Fruit fly (Drosophila melanogaster) whole organism, embryonic: ENCODE results near the gene Enoph.
A peak's percentile ranks its signal among the peaks of the same experiment; 100 is the strongest.

ENCODE experiments used
- ATbp ChIP-seq: fragments of 200-800 bp; sonication (Bioruptor generic); optimal IDR thresholded peaks from 2 replicates; lab custom pipeline; 2017; ENCODE audit warnings: missing biosample characterization, mild to moderate bottlenecking, missing genetic modification characterization, missing genetic modification reagents
- Ada2b ChIP-seq: fragments of 200-800 bp; sonication (Bioruptor generic); IDR thresholded peaks from 2 replicates; pipeline ENCODE4 v1.3.6; 2022; ENCODE audit warnings: missing biosample characterization, missing genetic modification characterization
- BEAF-32 ChIP-seq: fragments of 200-800 bp; sonication (Bioruptor generic); optimal IDR thresholded peaks from 3 replicates; lab custom pipeline; 2017; ENCODE audit warnings: missing biosample characterization, missing genetic modification characterization, mild to moderate bottlenecking, moderate library complexity, missing genetic modification reagents
- Blimp-1 ChIP-seq: fragments of 200-800 bp; sonication (Bioruptor generic); optimal IDR thresholded peaks from 3 replicates; lab custom pipeline; 2018; ENCODE audit warnings: missing biosample characterization, missing genetic modification characterization, mild to moderate bottlenecking, moderate library complexity, missing genetic modification reagents
- BtbVII ChIP-seq: fragments of 200-800 bp; sonication (Bioruptor generic); optimal IDR thresholded peaks from 3 replicates; lab custom pipeline; 2017; ENCODE audit warnings: missing biosample characterization, mild to moderate bottlenecking, missing genetic modification characterization
- Bteb2 ChIP-seq: fragments of 200-800 bp; sonication (Bioruptor generic); optimal IDR thresholded peaks from 2 replicates; lab custom pipeline; 2016; ENCODE audit warnings: missing biosample characterization, missing genetic modification characterization
- CG11696 ChIP-seq: fragments of 200-800 bp; sonication (Bioruptor generic); IDR thresholded peaks from 2 replicates; pipeline ENCODE4 v1.3.6; 2022; ENCODE audit warnings: missing biosample characterization, missing genetic modification characterization
- CG12236 ChIP-seq: fragments of 200-800 bp; sonication (Bioruptor generic); optimal IDR thresholded peaks from 2 replicates; lab custom pipeline; 2016; ENCODE audit warnings: missing biosample characterization, missing genetic modification characterization
- CG13123 ChIP-seq: fragments of 200-800 bp; sonication (Bioruptor generic); optimal IDR thresholded peaks from 2 replicates; lab custom pipeline; 2016; ENCODE audit warnings: missing biosample characterization, missing genetic modification characterization
- CG18764 ChIP-seq: fragments of 200-800 bp; sonication (Bioruptor generic); optimal IDR thresholded peaks from 3 replicates; lab custom pipeline; 2016; ENCODE audit warnings: missing biosample characterization, missing genetic modification characterization
- CG2120 ChIP-seq: fragments of 200-800 bp; sonication (Bioruptor generic); optimal IDR thresholded peaks from 3 replicates; lab custom pipeline; 2016; ENCODE audit warnings: missing biosample characterization, missing genetic modification characterization
- CG34224 ChIP-seq: fragments of 200-800 bp; sonication (Bioruptor generic); IDR thresholded peaks from 3 replicates; pipeline ENCODE4 v1.3.6; 2022; ENCODE audit warnings: missing biosample characterization, missing genetic modification characterization; ENCODE audit not compliant: partially characterized antibody
- CG3838 ChIP-seq: fragments of 200-800 bp; sonication (Bioruptor generic); optimal IDR thresholded peaks from 3 replicates; lab custom pipeline; 2016; ENCODE audit warnings: missing biosample characterization, missing genetic modification characterization
- CG3995 ChIP-seq: fragments of 200-800 bp; sonication (Bioruptor generic); optimal IDR thresholded peaks from 3 replicates; lab custom pipeline; 2016; ENCODE audit warnings: missing biosample characterization, missing genetic modification characterization
- CG42726 ChIP-seq: fragments of 200-800 bp; sonication (Bioruptor generic); IDR thresholded peaks from 2 replicates; pipeline ENCODE4 v1.3.6; 2022; ENCODE audit warnings: missing biosample characterization, missing genetic modification characterization; ENCODE audit not compliant: partially characterized antibody
- CG5245 ChIP-seq: fragments of 200-800 bp; sonication (Bioruptor generic); optimal IDR thresholded peaks from 3 replicates; lab custom pipeline; 2016; ENCODE audit warnings: missing biosample characterization, missing genetic modification characterization
- CG5953 ChIP-seq: fragments of 200-800 bp; sonication (Bioruptor generic); IDR thresholded peaks from 2 replicates; pipeline ENCODE4 v1.3.6; 2022; ENCODE audit warnings: missing biosample characterization, missing genetic modification characterization
- CG6683 ChIP-seq: fragments of 200-800 bp; sonication (Bioruptor generic); optimal IDR thresholded peaks from 2 replicates; lab custom pipeline; 2017; ENCODE audit warnings: missing biosample characterization, mild to moderate bottlenecking, missing genetic modification characterization, missing genetic modification reagents
- CG7839 ChIP-seq: fragments of 200-800 bp; sonication (Bioruptor generic); optimal IDR thresholded peaks from 3 replicates; lab custom pipeline; 2018; ENCODE audit warnings: missing biosample characterization, mild to moderate bottlenecking, missing genetic modification characterization, moderate library complexity
- CG8290 ChIP-seq, 3 experiments: fragments of 200-800 bp; sonication (Bioruptor generic); optimal IDR thresholded peaks; 2 replicates each; lab custom pipeline; 2016 to 2019; ENCODE audit warnings: missing biosample characterization in 3 of 3, missing genetic modification characterization in 3 of 3, mild to moderate bottlenecking in 2 of 3, moderate library complexity in 1 of 3
- CG8765 ChIP-seq: fragments of 200-800 bp; sonication (Bioruptor generic); IDR thresholded peaks from 2 replicates; pipeline ENCODE4 v1.3.6; 2022; ENCODE audit warnings: missing biosample characterization, missing genetic modification characterization
- CoRest ChIP-seq: fragments of 200-800 bp; sonication (Bioruptor generic); optimal IDR thresholded peaks from 3 replicates; lab custom pipeline; 2018; ENCODE audit warnings: missing biosample characterization, mild to moderate bottlenecking, missing genetic modification characterization, moderate library complexity
- D ChIP-seq, 2 experiments: fragments of 200-800 bp in 1 of 2; fragments of >200 bp in 1 of 2; sonication (Bioruptor generic) in 1 of 2; optimal IDR thresholded peaks; 2 replicates in 1 of 2; 3 replicates in 1 of 2; lab custom pipeline; 2017; ENCODE audit warnings: mild to moderate bottlenecking in 1 of 2, missing biosample characterization in 1 of 2, missing genetic modification characterization in 1 of 2, missing genetic modification reagents in 1 of 2
- Doc3 ChIP-seq: fragments of 200-800 bp; sonication (Bioruptor generic); IDR thresholded peaks from 3 replicates; pipeline ENCODE4 v1.3.6; 2022; ENCODE audit warnings: missing biosample characterization, missing genetic modification characterization; ENCODE audit not compliant: partially characterized antibody
- Dref ChIP-seq: fragments of 200-800 bp; sonication (Bioruptor generic); IDR thresholded peaks from 2 replicates; pipeline ENCODE4 v1.3.6; 2022; ENCODE audit warnings: missing biosample characterization, missing genetic modification characterization
- NK7.1 ChIP-seq: fragments of 200-800 bp; sonication (Bioruptor generic); optimal IDR thresholded peaks from 3 replicates; lab custom pipeline; 2016; ENCODE audit warnings: missing biosample characterization, missing genetic modification characterization
- PHDP ChIP-seq: fragments of 200-800 bp; sonication (Bioruptor generic); optimal IDR thresholded peaks from 3 replicates; lab custom pipeline; 2018; ENCODE audit warnings: missing biosample characterization, mild to moderate bottlenecking, missing genetic modification characterization, moderate library complexity
- Sox100B ChIP-seq: fragments of 200-800 bp; sonication (Bioruptor generic); optimal IDR thresholded peaks from 3 replicates; lab custom pipeline; 2018; ENCODE audit warnings: missing biosample characterization, mild to moderate bottlenecking, missing genetic modification characterization
- Taf1 ChIP-seq: fragments of 200-800 bp; sonication (Bioruptor generic); IDR thresholded peaks from 2 replicates; pipeline ENCODE4 v1.3.6; 2022; ENCODE audit warnings: missing biosample characterization, missing genetic modification characterization
- Tbp ChIP-seq: fragments of >200 bp; optimal IDR thresholded peaks from 2 replicates; lab custom pipeline; 2018; ENCODE audit warnings: missing biosample characterization, missing genetic modification characterization
- abd-A ChIP-seq: fragments of 200-800 bp; sonication (Bioruptor generic); optimal IDR thresholded peaks from 3 replicates; lab custom pipeline; 2019; ENCODE audit warnings: missing biosample characterization, mild to moderate bottlenecking, missing genetic modification characterization, moderate library complexity
- ash1 ChIP-seq: fragments of 200-800 bp; sonication (Bioruptor generic); optimal IDR thresholded peaks from 2 replicates; lab custom pipeline; 2018; ENCODE audit warnings: missing biosample characterization, mild to moderate bottlenecking, missing genetic modification characterization
- bcd ChIP-seq: fragments of 200-800 bp; sonication (Bioruptor generic); optimal IDR thresholded peaks from 2 replicates; lab custom pipeline; 2017; ENCODE audit warnings: missing biosample characterization, mild to moderate bottlenecking, missing genetic modification characterization
- cad ChIP-seq: fragments of >200 bp; optimal IDR thresholded peaks from 2 replicates; lab custom pipeline; 2017; ENCODE audit warnings: missing biosample characterization, missing genetic modification characterization
- cwo ChIP-seq: fragments of 200-800 bp; sonication (Bioruptor generic); optimal IDR thresholded peaks from 3 replicates; lab custom pipeline; 2017; ENCODE audit warnings: missing biosample characterization, missing genetic modification characterization, mild to moderate bottlenecking, moderate library complexity, missing genetic modification reagents
- dati ChIP-seq: fragments of 200-800 bp; sonication (Bioruptor generic); IDR thresholded peaks from 2 replicates; pipeline ENCODE4 v1.3.6; 2022; ENCODE audit warnings: missing biosample characterization, missing genetic modification characterization
- en ChIP-seq: fragments of 200-800 bp; sonication (Bioruptor generic); optimal IDR thresholded peaks from 2 replicates; lab custom pipeline; 2016; ENCODE audit warnings: missing biosample characterization, missing genetic modification characterization
- fru ChIP-seq: fragments of >200 bp; optimal IDR thresholded peaks from 2 replicates; lab custom pipeline; 2017
- gcm ChIP-seq: fragments of 200-800 bp; sonication (Bioruptor generic); optimal IDR thresholded peaks from 2 replicates; lab custom pipeline; 2019; ENCODE audit warnings: missing biosample characterization, mild to moderate bottlenecking, missing genetic modification characterization, moderate library complexity
- ham ChIP-seq: fragments of 200-800 bp; sonication (Bioruptor generic); IDR thresholded peaks from 2 replicates; pipeline ENCODE4 v1.3.6; 2022; ENCODE audit warnings: missing biosample characterization, missing genetic modification characterization
- lmd ChIP-seq: fragments of 200-800 bp; sonication (Bioruptor generic); IDR thresholded peaks from 2 replicates; pipeline ENCODE4 v1.3.6; 2022; ENCODE audit warnings: missing biosample characterization, missing genetic modification characterization
- mld ChIP-seq: fragments of 200-800 bp; sonication (Bioruptor generic); IDR thresholded peaks from 3 replicates; pipeline ENCODE4 v1.3.6; 2022; ENCODE audit warnings: missing biosample characterization, missing genetic modification characterization; ENCODE audit not compliant: partially characterized antibody
- nmo ChIP-seq: fragments of 200-800 bp; sonication (Bioruptor generic); optimal IDR thresholded peaks from 2 replicates; lab custom pipeline; 2018; ENCODE audit warnings: missing biosample characterization, mild to moderate bottlenecking, missing genetic modification characterization, moderate library complexity
- org-1 ChIP-seq: fragments of 200-800 bp; sonication (Bioruptor generic); optimal IDR thresholded peaks from 2 replicates; lab custom pipeline; 2017; ENCODE audit warnings: missing biosample characterization, missing genetic modification characterization
- otp ChIP-seq: fragments of 200-800 bp; sonication (Bioruptor generic); IDR thresholded peaks from 3 replicates; pipeline ENCODE4, ENCODE4 v1.3.6; 2022; ENCODE audit warnings: missing biosample characterization, missing genetic modification characterization
- pros ChIP-seq: fragments of 200-800 bp; sonication (Bioruptor generic); optimal IDR thresholded peaks from 3 replicates; lab custom pipeline; 2019; ENCODE audit warnings: missing biosample characterization, mild to moderate bottlenecking, missing genetic modification characterization, moderate library complexity
- row ChIP-seq: fragments of 200-800 bp; sonication (Bioruptor generic); IDR thresholded peaks from 3 replicates; pipeline ENCODE4 v1.3.6; 2022; ENCODE audit warnings: missing biosample characterization, missing genetic modification characterization
- sd ChIP-seq: fragments of 200-800 bp; sonication (Bioruptor generic); optimal IDR thresholded peaks from 3 replicates; lab custom pipeline; 2018; ENCODE audit warnings: missing biosample characterization, mild to moderate bottlenecking, missing genetic modification characterization, moderate library complexity
- sisA ChIP-seq: fragments of 200-800 bp; sonication (Bioruptor generic); IDR thresholded peaks from 2 replicates; pipeline ENCODE4 v1.3.6; 2022; ENCODE audit warnings: missing biosample characterization, missing genetic modification characterization
- slp2 ChIP-seq: fragments of 200-800 bp; sonication (Bioruptor generic); optimal IDR thresholded peaks from 2 replicates; lab custom pipeline; 2016; ENCODE audit warnings: missing biosample characterization, missing genetic modification characterization

The Enoph gene

DNA sequence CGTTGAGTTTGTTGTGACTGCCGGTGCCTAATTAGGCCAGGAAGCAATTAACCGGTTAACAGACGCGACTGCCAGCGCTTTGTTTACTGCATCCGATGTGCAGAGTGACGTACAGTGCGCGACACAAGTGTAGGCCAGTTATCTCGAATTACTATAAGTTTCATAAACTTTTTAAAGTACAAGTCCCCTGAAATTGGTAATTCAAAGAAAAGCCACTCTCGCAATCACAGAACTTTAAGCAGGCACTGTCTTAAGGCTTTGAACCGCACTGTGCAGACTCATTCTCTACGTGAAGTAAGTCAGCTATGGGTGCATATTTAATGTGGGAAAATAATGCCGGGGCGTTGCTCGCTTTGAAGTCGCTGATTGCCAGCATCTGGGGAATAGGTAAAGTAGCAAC lies 47.0 kb downstream of the Enoph start (continued):
- TF ChIP-seq CG8765 (GFP tag; lab: Robert Waterston, UW) (no peak), org-1 (GFP tag; lab: Kevin White, UChicago) (no peak), CG12236 (GFP tag; lab: Kevin White, UChicago) (no peak), pros (GFP tag; lab: Kevin White, UChicago) (no peak), nmo (GFP tag; lab: Kevin White, UChicago) (peak; percentile 40), CG6683 (GFP tag; lab: Kevin White, UChicago) (no peak), Tbp (no peak)

DNA sequence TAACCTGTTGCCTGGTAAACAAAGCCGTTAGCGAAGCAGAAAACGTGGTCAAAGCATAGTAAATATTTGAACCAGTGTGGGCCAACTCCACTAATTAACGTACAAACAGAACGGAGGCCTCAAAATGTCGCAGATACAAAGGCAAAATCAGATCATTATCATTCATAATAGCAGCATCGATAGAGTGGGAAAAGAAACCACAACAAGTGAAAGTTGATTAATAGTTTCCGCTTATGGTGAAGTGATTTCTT lies 48.4 kb downstream of the Enoph start:
- TF ChIP-seq Bteb2 (GFP tag; lab: Kevin White, UChicago) (no peak), Blimp-1 (GFP tag; lab: Kevin White, UChicago) (peak; percentile 69), CG3838 (GFP tag; lab: Kevin White, UChicago) (no peak), pros (GFP tag; lab: Kevin White, UChicago) (no peak), Ada2b (GFP tag; lab: Robert Waterston, UW) (no peak), CG42726 (GFP tag; lab: Robert Waterston, UW) (no peak), gcm (GFP tag; lab: Kevin White, UChicago) (no peak), row (GFP tag; lab: Robert Waterston, UW) (no peak), CG5953 (GFP tag; lab: Robert Waterston, UW) (peak; percentile 35; the same call in 1 of the 2 replicates), CoRest (tag; lab: Kevin White, UChicago) (no peak), lmd (GFP tag; lab: Robert Waterston, UW) (no peak), dati (no peak), D (optimal IDR thresholded peaks at IDR 0.05; lab: Kevin White, UChicago) (no peak), D (GFP tag; optimal IDR thresholded peaks at IDR 0.05; lab: Kevin White, UChicago) (no peak), cad (GFP tag; lab: Kevin White, UChicago) (no peak), abd-A (tag; lab: Kevin White, UChicago) (peak; percentile 7), ATbp (no peak), sd (tag; lab: Kevin White, UChicago) (peak; percentile 22), mld (GFP tag; lab: Robert Waterston, UW) (no peak), Sox100B (GFP tag; lab: Kevin White, UChicago) (no peak), CG18764 (GFP tag; lab: Kevin White, UChicago) (no peak), CG34224 (GFP tag; lab: Robert Waterston, UW) (no peak), bcd (GFP tag; lab: Kevin White, UChicago) (no peak), Dref (GFP tag; lab: Robert Waterston, UW) (no peak), ash1 (GFP tag; lab: Kevin White, UChicago) (no peak), CG5245 (no peak), CG7839 (no peak), Taf1 (GFP tag; lab: Robert Waterston, UW) (no peak), BEAF-32 (GFP tag; lab: Kevin White, UChicago) (no peak), CG13123 (GFP tag; lab: Kevin White, UChicago) (no peak), PHDP (peak; percentile 14), slp2 (GFP tag; lab: Kevin White, UChicago) (no peak), CG11696 (GFP tag; lab: Robert Waterston, UW) (no peak), BtbVII (GFP tag; lab: Kevin White, UChicago) (peak; percentile 5), CG8290 (GFP tag; optimal IDR thresholded peaks at IDR 0.05; lab: Kevin White, UChicago) (no peak), CG8290 (tag; optimal IDR thresholded peaks at IDR 0.05; lab: Kevin White, UChicago) (peak in 1 of 2 experiments; percentile 32), NK7.1 (GFP tag; lab: Kevin White, UChicago) (no peak), otp (peak; percentile 36; the same call in 1 of the 3 replicates), CG2120 (GFP tag; lab: Kevin White, UChicago) (no peak), ham (GFP tag; lab: Robert Waterston, UW) (no peak), fru (no peak), CG3995 (GFP tag; lab: Kevin White, UChicago) (no peak), Doc3 (no peak), sisA (no peak), en (GFP tag; lab: Kevin White, UChicago) (no peak), cwo (GFP tag; lab: Kevin White, UChicago) (no peak), CG8765 (GFP tag; lab: Robert Waterston, UW) (no peak)
